Fruit fly (Drosophila melanogaster) whole organism: Measurements from ENCODE around the gene CG7386.
"Not testable (repeated sequence)": the region's sequence is repeated elsewhere in the genome, so short reads cannot be mapped to it uniquely, and the experiment has no call there.

Experiments used
- CG8478 ChIP-seq: fragments of >200 bp; optimal IDR thresholded peaks from 2 replicates; lab custom pipeline; 2018; ENCODE audit warnings: inconsistent platforms
- EcR ChIP-seq, 2 experiments: fragments of >200 bp; optimal IDR thresholded peaks; 2 replicates each; lab custom pipeline; 2017; ENCODE audit warnings: missing biosample characterization in 2 of 2, missing genetic modification characterization in 2 of 2, missing genetic modification reagents in 2 of 2
- pan ChIP-seq: fragments of >200 bp; optimal IDR thresholded peaks from 2 replicates; lab custom pipeline; 2017
- psq ChIP-seq: fragments of >200 bp; optimal IDR thresholded peaks from 2 replicates; lab custom pipeline; 2017
- usp ChIP-seq: fragments of >200 bp; optimal IDR thresholded peaks from 2 replicates; lab custom pipeline; 2017; ENCODE audit warnings: missing biosample characterization, missing genetic modification characterization, mixed read lengths

DNA sequence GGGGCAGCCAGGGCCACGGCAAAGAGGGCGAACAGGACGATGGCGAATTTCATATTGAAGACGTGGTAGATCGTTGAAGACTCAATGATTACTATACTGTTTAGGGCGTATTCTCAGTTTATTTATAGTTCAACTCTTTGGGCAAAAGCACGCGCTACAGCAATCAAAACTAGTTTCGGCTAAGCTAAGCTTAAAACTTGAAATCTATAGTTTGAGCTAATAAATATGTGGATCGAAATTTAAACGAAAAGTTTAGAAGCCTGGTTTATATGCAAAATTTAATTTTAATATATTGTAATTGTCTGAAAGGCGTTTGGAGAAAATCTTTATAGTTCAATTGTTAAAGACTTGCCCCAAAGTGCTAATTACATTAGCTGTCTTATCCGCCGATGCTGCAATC is 41.7 kb upstream of the CG7386 start, which contains the start of gene Cpr65Ax1:
- not testable (repeated sequence) for TF ChIP-seq usp (GFP tag; lab: Kevin White, UChicago); pan (lab: Kevin White, UChicago); CG8478 (lab: Kevin White, UChicago); psq (lab: Kevin White, UChicago); EcR (GFP tag; optimal IDR thresholded peaks at IDR 0.05; lab: Kevin White, UChicago)
